Fruit fly (Drosophila melanogaster) whole organism, adult: ENCODE data around the gene SK.

Source experiments
- CG33017 ChIP-seq: fragments of 200-800 bp; sonication (Bioruptor generic); optimal IDR thresholded peaks from 2 replicates; lab custom pipeline; 2018; ENCODE audit warnings: missing biosample characterization, mild to moderate bottlenecking, missing genetic modification characterization, moderate library complexity
- CG5204 ChIP-seq: fragments of 200-800 bp; sonication (Bioruptor generic); optimal IDR thresholded peaks from 2 replicates; lab custom pipeline; 2016; ENCODE audit warnings: missing biosample characterization, missing genetic modification characterization
- CG7045 ChIP-seq: fragments of 200-800 bp; sonication (Bioruptor generic); optimal IDR thresholded peaks from 2 replicates; lab custom pipeline; 2017; ENCODE audit warnings: missing biosample characterization, mild to moderate bottlenecking, missing genetic modification characterization
- CG7101 ChIP-seq: fragments of 200-800 bp; sonication (Bioruptor generic); optimal IDR thresholded peaks from 2 replicates; lab custom pipeline; 2018; ENCODE audit warnings: missing biosample characterization, mild to moderate bottlenecking, missing genetic modification characterization, moderate library complexity
- Crg-1 ChIP-seq: fragments of 200-800 bp; sonication (Bioruptor generic); optimal IDR thresholded peaks from 2 replicates; lab custom pipeline; 2016; ENCODE audit warnings: missing biosample characterization, missing genetic modification characterization
- Hr96 ChIP-seq: fragments of 200-800 bp; sonication (Bioruptor generic); optimal IDR thresholded peaks from 2 replicates; lab custom pipeline; 2016; ENCODE audit warnings: missing biosample characterization, missing genetic modification characterization
- Mnt ChIP-seq: fragments of 200-800 bp; sonication (Bioruptor generic); optimal IDR thresholded peaks from 2 replicates; lab custom pipeline; 2016; ENCODE audit warnings: missing biosample characterization, mild to moderate bottlenecking, missing genetic modification characterization
- cic ChIP-seq: fragments of 200-800 bp; sonication (Bioruptor generic); optimal IDR thresholded peaks from 2 replicates; lab custom pipeline; 2017; ENCODE audit warnings: missing biosample characterization, mild to moderate bottlenecking, missing genetic modification characterization, moderate library complexity
- kay ChIP-seq: fragments of 200-800 bp; sonication (Bioruptor generic); peaks from one replicate; lab custom pipeline; 2016; ENCODE audit warnings: missing biosample characterization, missing genetic modification characterization, borderline replicate concordance

DNA sequence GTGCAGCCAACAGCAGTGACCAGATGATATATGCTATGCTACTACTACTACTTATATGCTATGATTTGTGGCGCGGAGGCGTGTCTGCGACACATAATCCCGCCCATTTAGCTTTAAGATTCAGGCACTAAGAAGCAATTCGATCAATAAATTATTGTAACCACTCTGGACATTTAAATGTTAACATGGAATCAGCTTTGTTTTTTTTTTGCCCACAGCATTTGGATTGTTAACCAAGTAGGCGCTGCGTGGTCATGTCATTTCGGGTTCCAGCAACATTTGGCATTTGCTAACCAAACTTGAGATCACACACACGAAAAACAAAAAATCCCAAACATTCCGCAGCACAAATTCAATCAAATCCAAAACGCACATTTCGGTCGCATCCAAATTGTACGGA lies 27.1 kb upstream of the SK start, which contains the start of gene CG4198:
- TF ChIP-seq cic (GFP tag; lab: Kevin White, UChicago) (no peak), CG5204 (GFP tag; lab: Kevin White, UChicago) (no peak), CG7101 (tag; lab: Kevin White, UChicago) (no peak), Crg-1 (no peak), Mnt (no peak), CG7045 (no peak), kay (GFP tag; lab: Kevin White, UChicago) (no peak), CG33017 (tag; lab: Kevin White, UChicago) (no peak), Hr96 (GFP tag; lab: Kevin White, UChicago) (no peak)
